Fruit fly (Drosophila melanogaster): ENCODE measurements around the gene GstD10.

The GstD10 gene

dm6 chr3R:12315455-12315854, 50.1 kb downstream of the GstD10 start:
- TF ChIP-seq lola (GFP tag; optimal IDR thresholded peaks at IDR 0.05) (no peak), Dif (GFP tag; optimal IDR thresholded peaks at IDR 0.05; ENCODE audit: partially characterized antibody) (no peak), fru (GFP tag; optimal IDR thresholded peaks at IDR 0.05) (no peak), psq (GFP tag; optimal IDR thresholded peaks at IDR 0.05) (no peak)
